Worm (Caenorhabditis elegans) whole organism, midembryonic: ENCODE data around the gene B0252.11.

ENCODE experiments used
- cog-1 ChIP-seq: sonication (generic microtip); optimal IDR thresholded peaks from 2 replicates; lab custom pipeline; 2016; ENCODE audit warnings: missing genetic modification characterization, missing compliant biosample characterization
- flt-1 ChIP-seq: fragments of 200-800 bp; sonication (Bioruptor generic); IDR thresholded peaks from 2 replicates; pipeline ENCODE4 v1.3.6; 2022; ENCODE audit warnings: missing genetic modification characterization, missing compliant biosample characterization
- klf-2 ChIP-seq: fragments of 200-800 bp; sonication (Bioruptor generic); conservative IDR thresholded peaks from 2 replicates; pipeline ENCODE4 v1.3.6; 2022; ENCODE audit warnings: missing genetic modification reagents, missing genetic modification characterization, missing compliant biosample characterization
- tab-1 ChIP-seq: fragments of 200-800 bp; sonication (Bioruptor generic); IDR thresholded peaks from 2 replicates; pipeline ENCODE4 v1.3.6; 2022; ENCODE audit warnings: missing genetic modification characterization, missing compliant biosample characterization
- ztf-23 ChIP-seq: fragments of 200-800 bp; sonication (Bioruptor generic); IDR thresholded peaks from 2 replicates; pipeline ENCODE4 v1.3.6; 2022; ENCODE audit warnings: missing genetic modification reagents, missing genetic modification characterization, missing compliant biosample characterization
- ztf-29 ChIP-seq: fragments of 200-800 bp; sonication (Bioruptor generic); IDR thresholded peaks from 2 replicates; pipeline ENCODE4 v1.3.6; 2022; ENCODE audit warnings: missing genetic modification reagents, missing genetic modification characterization, missing compliant biosample characterization

DNA sequence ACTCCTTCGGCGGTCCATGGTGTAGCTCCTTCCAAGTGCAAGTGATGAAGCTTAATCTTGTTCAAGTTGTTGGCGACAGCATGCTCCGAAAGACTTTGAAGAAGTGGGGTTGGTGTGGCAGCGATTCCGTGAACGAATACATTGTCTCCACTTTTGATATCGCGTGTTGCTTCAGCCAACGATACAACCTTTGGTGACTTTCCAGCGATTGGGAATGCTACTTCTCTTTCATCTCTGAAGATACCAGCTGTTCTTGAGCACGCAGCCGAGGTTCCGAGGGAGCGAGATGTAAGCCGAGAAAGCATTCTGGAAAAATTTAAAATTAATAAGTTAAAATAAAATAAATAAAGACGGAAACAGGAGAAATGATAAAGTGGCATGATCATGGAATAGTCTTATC lies 27.5 kb downstream of the B0252.11 start, which contains the start of gene acer-1:
- TF ChIP-seq klf-2 (no peak), ztf-23 (GFP tag; lab: Robert Waterston, UW) (no peak), tab-1 (GFP tag; lab: Robert Waterston, UW) (no peak), flt-1 (GFP tag; lab: Robert Waterston, UW) (no peak), cog-1 (tag; lab: Kevin White, UChicago) (no peak), ztf-29 (no peak)
